Worm (Caenorhabditis elegans): Measurements from ENCODE around the gene got-1.2.
A peak's percentile ranks its signal among the peaks of the same experiment; 100 is the strongest.

The got-1.2 gene

ce11 chrX:16798621-16799020 lies 5.7 kb upstream of the got-1.2 start (continued):
- no peak for TF ChIP-seq zag-1 (tag; optimal IDR thresholded peaks at IDR 0.05)
- no peak for TF ChIP-seq hlh-4 (tag; optimal IDR thresholded peaks at IDR 0.05)
- TF ChIP-seq isw-1 (GFP tag; IDR thresholded peaks at IDR 0.05): no peak
- TF ChIP-seq nhr-19 (GFP tag; conservative IDR thresholded peaks at IDR 0.05): no peak
- TF ChIP-seq mdl-1 (tag; optimal IDR thresholded peaks at IDR 0.05): no peak

DNA sequence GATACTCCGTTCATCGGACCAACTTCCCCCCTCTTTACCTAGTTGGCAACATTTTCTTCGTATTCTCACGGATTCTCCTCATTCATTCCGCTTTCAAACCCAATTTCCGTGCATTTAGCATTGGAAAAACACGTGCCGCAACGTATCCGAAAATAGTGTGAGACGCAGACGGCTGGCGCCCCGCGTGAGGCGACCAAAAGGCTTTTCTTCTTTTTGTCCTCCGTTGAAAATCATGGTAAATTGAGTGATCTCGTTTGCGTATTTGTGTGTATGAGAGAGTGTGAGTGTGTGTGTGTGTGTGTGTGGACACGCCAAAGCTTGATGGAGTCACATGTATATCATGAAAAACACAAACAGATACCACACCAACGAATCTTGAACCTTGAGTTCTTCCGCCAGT lies 3.9 kb upstream of the got-1.2 start:
- TF ChIP-seq mab-9 (GFP tag; IDR thresholded peaks at IDR 0.05) (peak; percentile 56; the same call in 1 of the 2 replicates), elt-2 (tag; optimal IDR thresholded peaks at IDR 0.05) (peak; percentile 66), nhr-76 (tag; optimal IDR thresholded peaks at IDR 0.05) (no peak), zip-4 (GFP tag; optimal IDR thresholded peaks at IDR 0.05) (peak; percentile 46), nhr-20 (tag; optimal IDR thresholded peaks at IDR 0.05) (peak; percentile 98), ceh-88 (GFP tag; IDR thresholded peaks at IDR 0.05) (peak; percentile 84), irx-1 (tag; optimal IDR thresholded peaks at IDR 0.05) (peak; percentile 74), aly-2 (tag; optimal IDR thresholded peaks at IDR 0.05) (no peak), pqm-1 (tag; optimal IDR thresholded peaks at IDR 0.05) (no peak), nhr-28 (tag; optimal IDR thresholded peaks at IDR 0.05) (no peak), lsy-2 (tag; optimal IDR thresholded peaks at IDR 0.05) (peak; percentile 82 to 90), hlh-4 (tag; optimal IDR thresholded peaks at IDR 0.05) (no peak), ztf-11 (tag; optimal IDR thresholded peaks at IDR 0.05) (peak in 1 of 2 experiments; percentile 54), nhr-84 (tag; optimal IDR thresholded peaks at IDR 0.05) (no peak), vab-15 (tag; optimal IDR thresholded peaks at IDR 0.05) (peak; percentile 80), snpc-4 (tag; optimal IDR thresholded peaks at IDR 0.05) (peak; percentile 66), unc-30 (tag; optimal IDR thresholded peaks at IDR 0.05) (no peak), fkh-4 (tag; optimal IDR thresholded peaks at IDR 0.05; ENCODE audit: borderline replicate concordance) (no peak), ceh-63 (GFP tag; optimal IDR thresholded peaks at IDR 0.05) (no peak), nhr-90 (tag; optimal IDR thresholded peaks at IDR 0.05; ENCODE audit: poor library complexity) (peak; percentile 89), unc-86 (tag; optimal IDR thresholded peaks at IDR 0.05) (peak; percentile 92), nhr-47 (tag; optimal IDR thresholded peaks at IDR 0.05) (peak; percentile 91), blmp-1 (tag; optimal IDR thresholded peaks at IDR 0.05) (peak; percentile 78), elt-3 (tag; optimal IDR thresholded peaks at IDR 0.05) (peak in 2 of 6 experiments; percentile 77 to 89), dsc-1 (tag; optimal IDR thresholded peaks at IDR 0.05) (peak; percentile 86), dpl-1 (GFP tag; optimal IDR thresholded peaks at IDR 0.05) (peak; percentile 59 to 65 (median 61)), isw-1 (GFP tag; IDR thresholded peaks at IDR 0.05) (peak; percentile 68), nhr-19 (GFP tag; conservative IDR thresholded peaks at IDR 0.05) (peak; percentile 91), lin-39 (tag; optimal IDR thresholded peaks at IDR 0.05) (peak; percentile 50), unc-98 (GFP tag; IDR thresholded peaks at IDR 0.05) (peak; percentile 36; the same call in 1 of the 2 replicates), mdl-1 (tag; optimal IDR thresholded peaks at IDR 0.05) (peak; percentile 55 to 99), mef-2 (tag; optimal IDR thresholded peaks at IDR 0.05) (peak; percentile 88), lin-15B (tag; optimal IDR thresholded peaks at IDR 0.05) (peak; percentile 23), lin-14 (GFP tag; optimal IDR thresholded peaks at IDR 0.05) (peak; percentile 100), egl-13 (tag; optimal IDR thresholded peaks at IDR 0.05) (peak; percentile 90), pax-3 (tag; optimal IDR thresholded peaks at IDR 0.05) (peak; percentile 80), xbp-1 (tag; optimal IDR thresholded peaks at IDR 0.05) (peak; percentile 88), jun-1 (tag; optimal IDR thresholded peaks at IDR 0.05) (peak; percentile 81), aha-1 (tag; optimal IDR thresholded peaks at IDR 0.05) (peak; percentile 11), efl-3 (GFP tag; optimal IDR thresholded peaks at IDR 0.05) (no peak), rnt-1 (tag; optimal IDR thresholded peaks at IDR 0.05) (peak; percentile 86), ztf-4 (tag; optimal IDR thresholded peaks at IDR 0.05) (peak; percentile 93), mep-1 (tag; optimal IDR thresholded peaks at IDR 0.05) (peak; percentile 92), nhr-71 (tag; optimal IDR thresholded peaks at IDR 0.05) (peak; percentile 99), fkh-8 (tag; optimal IDR thresholded peaks at IDR 0.05) (peak; percentile 98), hlh-17 (GFP tag; optimal IDR thresholded peaks at IDR 0.05; ENCODE audit: borderline replicate concordance) (no peak), C04F5.9 (tag; optimal IDR thresholded peaks at IDR 0.05) (no peak), ceh-90 (tag; optimal IDR thresholded peaks at IDR 0.05) (no peak), Y116A8C.19 (tag; optimal IDR thresholded peaks at IDR 0.05; ENCODE audit: borderline replicate concordance) (no peak)

Measured in whole organism, L1 larva.